Fruit fly (Drosophila melanogaster) whole organism: Measurements from ENCODE around the gene Rab14.
A peak's percentile ranks its signal among the peaks of the same experiment; 100 is the strongest.

Experiments
- CG8478 ChIP-seq: fragments of >200 bp; optimal IDR thresholded peaks from 2 replicates; lab custom pipeline; 2018; ENCODE audit warnings: inconsistent platforms
- Dll ChIP-seq: fragments of >200 bp; optimal IDR thresholded peaks from 2 replicates; lab custom pipeline; 2017
- EcR ChIP-seq, 2 experiments: fragments of >200 bp; optimal IDR thresholded peaks; 2 replicates each; lab custom pipeline; 2017; ENCODE audit warnings: missing biosample characterization in 2 of 2, missing genetic modification characterization in 2 of 2, missing genetic modification reagents in 2 of 2
- pan ChIP-seq: fragments of >200 bp; optimal IDR thresholded peaks from 2 replicates; lab custom pipeline; 2017
- psq ChIP-seq: fragments of >200 bp; optimal IDR thresholded peaks from 2 replicates; lab custom pipeline; 2017
- usp ChIP-seq: fragments of >200 bp; optimal IDR thresholded peaks from 2 replicates; lab custom pipeline; 2017; ENCODE audit warnings: missing biosample characterization, missing genetic modification characterization, mixed read lengths

The Rab14 gene

DNA sequence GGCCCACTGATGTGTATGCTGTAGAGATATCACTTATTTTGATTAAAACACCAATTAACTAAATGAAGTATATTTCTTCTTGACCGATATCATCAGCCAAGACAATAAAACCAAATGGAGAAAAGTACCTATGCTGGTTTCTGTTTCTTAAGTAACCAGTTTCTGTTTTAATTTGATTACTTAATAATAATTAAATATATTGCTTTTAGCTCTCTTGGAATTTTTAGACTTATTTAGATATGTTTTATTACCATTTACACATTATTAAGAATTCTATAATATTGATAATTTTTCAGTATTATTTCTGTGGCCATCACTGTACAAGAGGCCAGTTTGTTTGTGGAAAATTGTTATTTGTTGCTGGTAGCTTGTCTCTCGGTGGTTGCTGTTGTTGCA is 12.3 kb downstream of the Rab14 start:
- TF ChIP-seq EcR (GFP tag; optimal IDR thresholded peaks at IDR 0.05; lab: Kevin White, UChicago) (no peak), pan (lab: Kevin White, UChicago) (no peak), Dll (no peak), usp (GFP tag; lab: Kevin White, UChicago) (no peak), psq (lab: Kevin White, UChicago) (no peak), CG8478 (lab: Kevin White, UChicago) (no peak)

DNA sequence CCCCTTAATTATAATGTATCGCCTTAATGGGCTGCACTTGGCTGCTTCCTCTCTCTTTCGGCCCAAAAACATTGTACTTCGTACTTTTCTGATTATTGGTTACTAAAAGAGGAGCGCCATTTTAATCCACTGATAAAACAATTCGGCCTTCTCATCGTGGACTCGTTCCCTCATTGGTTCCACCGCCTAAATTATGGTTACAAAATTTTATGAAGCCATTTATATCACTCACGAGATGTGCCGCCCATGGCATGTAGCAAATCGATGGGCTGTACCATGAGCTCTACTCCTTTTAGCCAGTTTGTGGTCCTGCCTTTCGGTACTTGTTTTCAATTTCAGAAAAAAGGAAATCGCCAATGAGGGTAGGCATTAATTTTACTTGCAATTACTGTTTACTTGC is 13.9 kb downstream of the Rab14 start:
- TF ChIP-seq psq (lab: Kevin White, UChicago) (no peak), EcR (GFP tag; optimal IDR thresholded peaks at IDR 0.05; lab: Kevin White, UChicago) (no peak)

DNA sequence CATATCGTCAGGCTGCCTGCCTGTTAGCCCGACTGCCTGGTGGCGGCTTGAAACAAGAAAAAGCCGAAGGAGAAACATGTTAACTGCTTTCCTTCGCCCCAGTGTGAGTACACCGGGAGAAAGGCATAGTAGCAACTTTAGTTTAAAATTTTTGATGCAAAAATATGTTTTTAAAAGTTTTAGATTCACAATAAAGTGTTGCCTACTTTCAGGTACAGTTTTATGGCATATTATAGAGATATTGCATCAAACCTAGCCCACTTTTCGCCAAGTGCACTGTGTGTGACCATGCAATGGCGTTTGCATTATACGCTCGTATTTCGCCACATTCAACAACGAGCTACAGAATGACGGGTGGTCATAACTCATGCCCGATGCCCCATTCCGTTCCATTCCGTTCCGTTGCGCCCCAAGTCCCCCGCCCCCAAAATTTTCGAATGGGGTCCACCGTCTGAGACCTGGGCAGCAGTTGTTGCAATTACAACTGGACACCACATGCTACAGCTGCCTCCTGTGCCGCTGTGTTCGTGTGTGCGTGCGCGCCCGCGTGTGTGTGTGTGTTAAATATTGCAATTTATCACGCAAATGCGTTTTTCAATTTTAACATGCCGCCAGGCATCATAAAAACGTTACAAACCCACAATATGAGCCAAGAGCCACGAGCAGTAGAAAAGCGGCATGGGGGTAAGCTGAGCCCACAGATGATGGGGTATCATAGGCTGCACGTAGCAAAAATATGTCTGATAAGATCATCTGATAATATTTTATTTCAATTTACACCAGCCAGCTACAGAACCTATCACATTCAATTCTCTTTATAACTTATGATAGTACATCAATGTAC is 15.2 kb downstream of the Rab14 start:
- TF ChIP-seq pan (lab: Kevin White, UChicago) (peak; percentile 53), Dll (no peak), psq (lab: Kevin White, UChicago) (no peak)

DNA sequence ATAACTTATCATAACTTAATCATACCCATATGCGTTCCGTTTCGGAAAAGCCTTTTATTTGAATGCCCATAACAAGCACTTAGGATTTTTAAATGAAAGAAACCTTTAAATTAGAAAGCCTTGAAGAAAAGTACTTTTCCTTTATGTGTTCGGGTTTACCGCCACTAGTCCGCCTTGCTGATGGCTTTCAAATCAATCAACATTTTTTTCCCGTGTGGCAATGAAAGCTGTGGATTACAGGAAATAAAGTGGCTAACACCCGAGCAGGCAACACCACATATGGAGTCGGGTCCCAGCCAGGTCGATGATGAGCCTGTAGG is 15.8 kb downstream of the Rab14 start:
- TF ChIP-seq EcR (GFP tag; optimal IDR thresholded peaks at IDR 0.05; lab: Kevin White, UChicago) (no peak), pan (lab: Kevin White, UChicago) (no peak), CG8478 (lab: Kevin White, UChicago) (no peak), Dll (no peak), usp (GFP tag; lab: Kevin White, UChicago) (no peak), psq (lab: Kevin White, UChicago) (no peak)

DNA sequence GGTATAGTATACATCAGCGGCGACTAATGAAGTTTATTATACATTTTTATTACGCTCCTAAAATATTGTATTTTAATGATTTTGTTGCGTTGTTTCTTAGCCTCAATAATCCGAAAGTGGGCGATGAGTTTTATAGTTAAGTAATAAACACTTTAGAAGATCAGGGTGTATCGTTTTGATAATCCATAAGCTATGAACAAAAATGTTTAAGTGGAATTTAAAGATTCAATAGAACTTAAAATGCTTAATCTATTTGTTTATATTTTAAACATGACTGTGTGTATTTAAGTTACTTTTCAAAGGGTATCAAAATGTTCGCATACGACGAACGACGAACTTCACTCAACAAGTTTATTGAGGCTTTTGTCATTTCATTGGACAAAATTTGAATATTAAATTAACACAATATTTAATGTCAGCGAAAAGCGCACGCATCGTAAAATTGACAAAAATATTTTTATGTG is 17.3 kb downstream of the Rab14 start:
- TF ChIP-seq psq (lab: Kevin White, UChicago), result no peak
- TF ChIP-seq CG8478 (lab: Kevin White, UChicago), result no peak
- TF ChIP-seq pan (lab: Kevin White, UChicago), result no peak
- TF ChIP-seq usp (GFP tag; lab: Kevin White, UChicago), result no peak
- no peak for TF ChIP-seq Dll
- TF ChIP-seq EcR (GFP tag; optimal IDR thresholded peaks at IDR 0.05; lab: Kevin White, UChicago), result no peak

DNA sequence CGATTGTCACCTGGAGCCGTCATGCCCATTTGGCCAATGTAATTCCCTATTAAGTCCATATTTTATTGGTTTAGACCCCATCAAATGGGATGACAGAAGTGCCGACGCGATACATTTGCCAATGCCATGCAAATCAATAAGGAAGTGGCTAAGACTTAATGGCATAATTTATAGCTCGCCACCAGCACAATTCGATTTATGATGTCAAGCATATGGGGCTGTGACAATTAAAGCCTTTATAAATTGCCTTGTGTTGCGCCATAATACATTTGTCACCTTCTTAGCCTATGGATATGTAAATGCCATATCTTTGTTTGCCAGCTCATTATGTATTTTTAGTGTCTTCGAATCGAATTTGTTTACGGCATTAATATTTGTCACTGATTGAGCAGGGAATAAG is 18.3 kb downstream of the Rab14 start:
- TF ChIP-seq Dll, result no peak

DNA sequence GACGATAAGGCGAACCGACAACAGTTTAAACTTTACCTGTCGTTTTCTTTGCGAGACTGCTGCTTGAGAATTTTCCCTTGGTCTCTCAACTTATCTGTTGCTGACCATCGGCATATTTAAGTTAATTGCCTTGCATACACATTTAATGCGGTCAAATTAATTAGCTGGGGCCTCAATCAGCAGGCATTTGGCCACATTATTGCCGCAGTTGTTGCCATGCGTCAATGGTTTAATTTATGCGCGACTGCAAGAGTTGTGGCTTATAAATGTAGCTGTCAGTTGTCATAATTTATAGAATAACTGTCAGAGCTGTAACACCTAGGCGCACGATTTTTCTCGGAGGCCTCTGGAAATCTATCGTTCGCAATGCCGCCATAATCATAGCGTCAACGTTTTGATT is 19.1 kb downstream of the Rab14 start:
- TF ChIP-seq CG8478 (lab: Kevin White, UChicago) (no peak), Dll (no peak), pan (lab: Kevin White, UChicago) (no peak), EcR (GFP tag; optimal IDR thresholded peaks at IDR 0.05; lab: Kevin White, UChicago) (no peak), psq (lab: Kevin White, UChicago) (no peak), usp (GFP tag; lab: Kevin White, UChicago) (no peak)

DNA sequence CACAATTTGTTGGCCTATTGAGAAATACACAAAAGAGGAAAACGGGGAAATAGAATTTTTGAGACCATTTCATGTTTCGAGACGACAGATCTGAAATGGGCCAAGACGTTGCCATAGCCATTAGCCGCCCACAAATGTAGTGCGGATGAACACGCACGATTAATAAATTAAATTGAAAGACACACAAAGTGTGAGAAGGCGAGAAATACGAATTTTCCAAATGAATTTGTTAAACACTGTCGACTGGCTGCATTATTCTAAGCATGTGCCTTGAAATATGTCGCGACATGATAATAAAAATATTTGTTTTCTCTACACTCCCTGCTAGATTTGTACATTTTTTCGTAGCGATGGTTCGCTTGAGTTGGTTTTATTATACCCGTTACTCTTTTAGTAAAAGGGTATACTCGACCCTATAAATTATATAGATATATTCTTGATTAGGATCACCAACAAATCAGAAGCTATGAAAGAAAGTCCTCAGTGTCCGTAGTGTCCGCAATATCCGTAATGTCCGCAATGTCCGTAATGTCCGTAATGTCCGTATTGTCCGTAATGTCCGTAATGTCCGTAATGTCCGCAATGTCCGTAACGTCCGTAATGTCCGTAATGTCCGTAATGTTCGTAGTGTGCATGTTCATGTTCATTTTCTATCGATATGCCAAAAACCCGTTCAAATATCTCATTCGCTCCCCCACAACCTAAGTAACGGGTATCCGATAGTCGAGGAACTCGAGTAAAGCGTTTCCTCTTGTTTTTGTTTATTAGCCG is 21.7 kb downstream of the Rab14 start:
- no peak for TF ChIP-seq CG8478 (lab: Kevin White, UChicago)
- no peak for TF ChIP-seq usp (GFP tag; lab: Kevin White, UChicago)
- TF ChIP-seq pan (lab: Kevin White, UChicago), result no peak
- TF ChIP-seq EcR (GFP tag; optimal IDR thresholded peaks at IDR 0.05; lab: Kevin White, UChicago), result no peak
- no peak for TF ChIP-seq psq (lab: Kevin White, UChicago)
- TF ChIP-seq Dll, result no peak

DNA sequence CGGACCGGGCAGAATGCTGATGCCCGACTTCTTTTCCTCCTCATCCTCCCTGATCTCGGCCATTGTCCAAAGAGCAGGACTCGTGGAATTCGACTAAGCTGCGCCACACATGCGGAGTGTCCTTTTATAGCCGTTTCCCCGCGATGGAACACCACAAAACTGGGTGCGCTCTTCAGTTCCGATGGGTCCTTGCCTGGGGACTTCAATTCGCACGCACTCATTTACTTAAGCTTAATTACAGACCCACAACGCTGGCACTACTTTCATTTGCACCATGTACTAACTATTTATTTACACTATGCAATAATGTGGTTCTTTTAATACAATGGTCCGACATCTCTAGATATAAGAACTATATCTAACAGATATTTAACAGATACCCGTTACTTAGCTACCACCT is 26.1 kb downstream of the Rab14 start, which contains the start of gene ppk:
ppk (minus strand) TSS at position 101 of the 400 bp plus-strand sequence.
- TF ChIP-seq CG8478 (lab: Kevin White, UChicago) (no peak), pan (lab: Kevin White, UChicago) (no peak), usp (GFP tag; lab: Kevin White, UChicago) (no peak), psq (lab: Kevin White, UChicago) (no peak), Dll (no peak), EcR (GFP tag; optimal IDR thresholded peaks at IDR 0.05; lab: Kevin White, UChicago) (no peak)

DNA sequence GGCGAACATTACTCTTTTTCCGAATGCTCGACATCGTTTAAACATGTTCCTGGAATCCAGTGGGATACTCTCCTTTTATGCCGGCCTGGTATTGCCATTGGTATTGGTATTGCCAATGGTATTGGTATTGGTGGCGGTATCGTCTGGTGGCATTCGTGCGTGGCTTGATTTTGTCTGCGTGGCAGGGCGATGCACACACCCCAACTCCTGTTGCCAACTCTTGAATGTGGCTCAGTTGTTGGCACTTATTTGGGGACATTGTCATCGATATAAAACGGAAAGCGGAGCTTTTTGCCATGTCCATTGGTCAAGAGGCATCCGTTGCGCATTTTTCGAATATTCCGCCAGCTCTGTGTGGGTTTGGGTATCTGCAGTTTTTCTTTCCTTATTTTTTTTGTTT is 26.9 kb downstream of the Rab14 start:
- no peak for TF ChIP-seq psq (lab: Kevin White, UChicago)
- TF ChIP-seq Dll, result no peak
- TF ChIP-seq pan (lab: Kevin White, UChicago), result no peak
- no peak for TF ChIP-seq EcR (GFP tag; optimal IDR thresholded peaks at IDR 0.05; lab: Kevin White, UChicago)
- no peak for TF ChIP-seq usp (GFP tag; lab: Kevin White, UChicago)

DNA sequence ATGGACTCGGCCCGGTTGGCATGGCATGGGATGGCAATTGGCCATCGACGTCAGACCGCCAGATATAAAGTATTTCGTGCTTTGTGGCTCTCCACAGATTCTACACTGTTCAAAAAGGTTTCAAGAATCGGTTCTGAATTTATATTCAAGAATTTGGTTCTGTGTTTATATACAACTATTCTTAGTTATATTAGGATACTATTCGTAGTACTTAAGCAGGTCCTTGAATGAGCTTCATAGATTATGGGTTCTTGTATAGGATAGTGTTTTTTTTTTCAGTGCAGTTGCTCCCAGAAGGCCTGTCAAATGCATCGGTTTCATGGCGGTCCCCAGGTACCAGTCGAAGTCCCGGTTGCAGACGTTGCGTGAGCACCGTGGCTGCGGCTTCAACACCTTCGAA is 31.6 kb downstream of the Rab14 start:
- TF ChIP-seq usp (GFP tag; lab: Kevin White, UChicago), result no peak
- no peak for TF ChIP-seq pan (lab: Kevin White, UChicago)
- TF ChIP-seq EcR (GFP tag; optimal IDR thresholded peaks at IDR 0.05; lab: Kevin White, UChicago), result no peak
- TF ChIP-seq CG8478 (lab: Kevin White, UChicago), result no peak
- no peak for TF ChIP-seq psq (lab: Kevin White, UChicago)
- TF ChIP-seq Dll, result no peak

DNA sequence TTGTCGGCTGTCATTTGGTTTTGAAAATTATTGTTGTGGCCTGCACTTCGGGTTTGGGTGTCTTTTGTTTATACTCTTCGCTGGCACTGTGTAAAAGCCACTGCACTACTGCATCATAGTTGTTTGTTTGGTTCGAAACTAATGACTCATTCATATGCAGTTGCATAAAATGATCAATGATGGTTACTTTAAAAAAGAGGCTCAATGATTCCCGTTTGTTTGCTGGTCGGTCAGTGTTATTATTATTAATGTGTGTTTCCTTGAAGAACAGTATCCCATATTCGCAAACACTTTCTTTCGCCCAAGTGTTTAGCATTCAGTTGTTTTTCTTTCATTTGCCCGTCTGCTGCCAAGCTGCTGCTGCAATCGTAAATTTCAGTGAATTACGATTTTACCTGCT is 33.5 kb downstream of the Rab14 start:
- TF ChIP-seq psq (lab: Kevin White, UChicago), result no peak
- TF ChIP-seq pan (lab: Kevin White, UChicago), result no peak
- no peak for TF ChIP-seq Dll
- no peak for TF ChIP-seq usp (GFP tag; lab: Kevin White, UChicago)
- no peak for TF ChIP-seq CG8478 (lab: Kevin White, UChicago)
- no peak for TF ChIP-seq EcR (GFP tag; optimal IDR thresholded peaks at IDR 0.05; lab: Kevin White, UChicago)
